Worm (Caenorhabditis elegans) whole organism, L3 larva: Measurements from ENCODE around the gene Y43F4A.4.

ENCODE experiments used
- R02D3.7 ChIP-seq: fragments of 150-350 bp; optimal IDR thresholded peaks from 2 replicates; lab custom pipeline; 2014; ENCODE audit warnings: missing biosample characterization, missing genetic modification characterization
- ZK546.5 ChIP-seq: sonication (generic microtip); optimal IDR thresholded peaks from 2 replicates; lab custom pipeline; 2017; ENCODE audit warnings: missing biosample characterization, missing genetic modification characterization
- aly-2 ChIP-seq: fragments of 150-350 bp; optimal IDR thresholded peaks from 2 replicates; lab custom pipeline; 2014; ENCODE audit warnings: missing biosample characterization, missing genetic modification characterization
- ama-1 ChIP-seq: fragments of 150-350 bp; optimal IDR thresholded peaks from 2 replicates; lab custom pipeline; 2018
- ceh-28 ChIP-seq: fragments of 150-350 bp; optimal IDR thresholded peaks from 2 replicates; lab custom pipeline; 2014; ENCODE audit warnings: missing biosample characterization, missing genetic modification reagents, missing genetic modification characterization
- ceh-82 ChIP-seq: fragments of 150-350 bp; optimal IDR thresholded peaks from 2 replicates; lab custom pipeline; 2014; ENCODE audit warnings: missing biosample characterization, missing genetic modification characterization
- ceh-9 ChIP-seq: sonication (generic microtip); optimal IDR thresholded peaks from 2 replicates; lab custom pipeline; 2018; ENCODE audit warnings: missing biosample characterization, missing genetic modification characterization
- egl-27 ChIP-seq: sonication (generic microtip); optimal IDR thresholded peaks from 4 replicates; lab custom pipeline; 2017; ENCODE audit warnings: missing biosample characterization, missing genetic modification reagents, missing genetic modification characterization
- elt-1 ChIP-seq: fragments of 150-350 bp; optimal IDR thresholded peaks from 2 replicates; lab custom pipeline; 2014; ENCODE audit warnings: missing biosample characterization, missing genetic modification characterization
- elt-2 ChIP-seq: sonication (generic microtip); optimal IDR thresholded peaks from 2 replicates; lab custom pipeline; 2016; ENCODE audit warnings: missing genetic modification reagents, mild to moderate bottlenecking, missing genetic modification characterization, missing compliant biosample characterization
- elt-3 ChIP-seq, 3 experiments: fragments of 150-350 bp in 1 of 3; sonication (generic microtip) in 2 of 3; optimal IDR thresholded peaks; 2 replicates in 2 of 3; 4 replicates in 1 of 3; lab custom pipeline; 2014 to 2017; ENCODE audit warnings: missing biosample characterization in 3 of 3, missing genetic modification characterization in 3 of 3
- eor-1 ChIP-seq, 2 experiments: fragments of 150-350 bp; optimal IDR thresholded peaks; 2 replicates each; lab custom pipeline; 2014 to 2018; ENCODE audit warnings: missing biosample characterization in 2 of 2, missing genetic modification characterization in 2 of 2
- fkh-10 ChIP-seq: sonication (generic microtip); optimal IDR thresholded peaks from 2 replicates; lab custom pipeline; 2017; ENCODE audit warnings: missing biosample characterization, missing genetic modification reagents, missing genetic modification characterization
- fkh-2 ChIP-seq: fragments of 150-350 bp; optimal IDR thresholded peaks from 2 replicates; lab custom pipeline; 2014; ENCODE audit warnings: missing biosample characterization, missing genetic modification reagents, missing genetic modification characterization
- fos-1 ChIP-seq: fragments of 150-350 bp; optimal IDR thresholded peaks from 2 replicates; lab custom pipeline; 2014; ENCODE audit warnings: missing biosample characterization, missing genetic modification characterization
- hmg-11 ChIP-seq: sonication (generic microtip); optimal IDR thresholded peaks from 2 replicates; lab custom pipeline; 2016; ENCODE audit warnings: missing genetic modification characterization, missing compliant biosample characterization
- jun-1 ChIP-seq: fragments of 150-350 bp; optimal IDR thresholded peaks from 2 replicates; lab custom pipeline; 2014; ENCODE audit warnings: missing biosample characterization, missing genetic modification reagents, missing genetic modification characterization
- lin-15B ChIP-seq: fragments of 150-350 bp; optimal IDR thresholded peaks from 2 replicates; lab custom pipeline; 2014; ENCODE audit warnings: missing biosample characterization, missing genetic modification characterization
- lin-39 ChIP-seq: fragments of 150-350 bp; optimal IDR thresholded peaks from 2 replicates; lab custom pipeline; 2018; ENCODE audit warnings: missing biosample characterization, missing genetic modification reagents, missing genetic modification characterization
- lsy-12 ChIP-seq: sonication (generic microtip); optimal IDR thresholded peaks from 2 replicates; lab custom pipeline; 2016; ENCODE audit warnings: mild to moderate bottlenecking, missing genetic modification characterization, missing compliant biosample characterization
- mml-1 ChIP-seq: fragments of 150-350 bp; sonication (generic microtip); optimal IDR thresholded peaks from 3 replicates; lab custom pipeline; 2014; ENCODE audit warnings: missing biosample characterization, missing genetic modification characterization
- nfya-1 ChIP-seq: sonication (generic microtip); optimal IDR thresholded peaks from 2 replicates; lab custom pipeline; 2017; ENCODE audit warnings: missing genetic modification characterization, mild to moderate bottlenecking, missing compliant biosample characterization, antibody characterized with exemption, moderate library complexity; ENCODE audit not compliant: insufficient read depth
- nhr-11 ChIP-seq: fragments of 150-350 bp; optimal IDR thresholded peaks from 2 replicates; lab custom pipeline; 2014; ENCODE audit warnings: missing biosample characterization, missing genetic modification characterization
- nhr-12 ChIP-seq: fragments of 150-350 bp; optimal IDR thresholded peaks from 2 replicates; lab custom pipeline; 2014; ENCODE audit warnings: missing biosample characterization, missing genetic modification characterization
- nhr-23 ChIP-seq: fragments of 150-350 bp; optimal IDR thresholded peaks from 2 replicates; lab custom pipeline; 2014; ENCODE audit warnings: missing biosample characterization, missing genetic modification reagents, missing genetic modification characterization
- nhr-237 ChIP-seq: fragments of 150-350 bp; optimal IDR thresholded peaks from 2 replicates; lab custom pipeline; 2014; ENCODE audit warnings: missing biosample characterization, missing genetic modification characterization
- nhr-25 ChIP-seq: sonication (generic microtip); optimal IDR thresholded peaks from 2 replicates; lab custom pipeline; 2017; ENCODE audit warnings: missing biosample characterization, missing genetic modification characterization
- nhr-28 ChIP-seq: fragments of 150-350 bp; optimal IDR thresholded peaks from 2 replicates; lab custom pipeline; 2014; ENCODE audit warnings: missing biosample characterization, missing genetic modification characterization
- nhr-43 ChIP-seq: sonication (generic microtip); optimal IDR thresholded peaks from 2 replicates; lab custom pipeline; 2016; ENCODE audit warnings: mild to moderate bottlenecking, missing genetic modification characterization, missing compliant biosample characterization; ENCODE audit not compliant: poor library complexity, severe bottlenecking
- nhr-67 ChIP-seq: fragments of 150-350 bp; optimal IDR thresholded peaks from 2 replicates; lab custom pipeline; 2014; ENCODE audit warnings: missing biosample characterization, missing genetic modification characterization
- nhr-77 ChIP-seq: fragments of 150-350 bp; optimal IDR thresholded peaks from 2 replicates; lab custom pipeline; 2014; ENCODE audit warnings: missing biosample characterization, missing genetic modification characterization
- pha-4 ChIP-seq: fragments of 150-350 bp; optimal IDR thresholded peaks from 2 replicates; lab custom pipeline; 2014; ENCODE audit warnings: missing biosample characterization, missing genetic modification reagents, missing genetic modification characterization
- pqm-1 ChIP-seq: fragments of 150-350 bp; optimal IDR thresholded peaks from 2 replicates; lab custom pipeline; 2017; ENCODE audit warnings: missing biosample characterization, missing genetic modification characterization, inconsistent platforms
- sea-2 ChIP-seq: fragments of 150-350 bp; sonication (generic microtip); optimal IDR thresholded peaks from 4 replicates; lab custom pipeline; 2014; ENCODE audit warnings: missing biosample characterization, missing genetic modification reagents, missing genetic modification characterization
- skn-1 ChIP-seq: fragments of 150-350 bp; optimal IDR thresholded peaks from 2 replicates; lab custom pipeline; 2014; ENCODE audit warnings: missing biosample characterization, missing genetic modification characterization
- snpc-4 ChIP-seq: fragments of 150-350 bp; optimal IDR thresholded peaks from 2 replicates; lab custom pipeline; 2014; ENCODE audit warnings: missing biosample characterization, missing genetic modification characterization
- tbx-2 ChIP-seq: sonication (generic microtip); optimal IDR thresholded peaks from 2 replicates; lab custom pipeline; 2016; ENCODE audit warnings: mild to moderate bottlenecking, missing genetic modification characterization, missing compliant biosample characterization
- unc-39 ChIP-seq: sonication (generic microtip); optimal IDR thresholded peaks from 4 replicates; lab custom pipeline; 2017; ENCODE audit warnings: missing biosample characterization, missing genetic modification characterization
- unc-62 ChIP-seq: fragments of 150-350 bp; sonication (generic microtip); optimal IDR thresholded peaks from 4 replicates; lab custom pipeline; 2014; ENCODE audit warnings: missing biosample characterization, missing genetic modification reagents, missing genetic modification characterization
- zag-1 ChIP-seq: fragments of 150-350 bp; optimal IDR thresholded peaks from 2 replicates; lab custom pipeline; 2014; ENCODE audit warnings: missing biosample characterization, missing genetic modification characterization
- ztf-4 ChIP-seq: fragments of 150-350 bp; optimal IDR thresholded peaks from 2 replicates; lab custom pipeline; 2014; ENCODE audit warnings: missing biosample characterization, missing genetic modification characterization

Y43F4A.4 gene

DNA sequence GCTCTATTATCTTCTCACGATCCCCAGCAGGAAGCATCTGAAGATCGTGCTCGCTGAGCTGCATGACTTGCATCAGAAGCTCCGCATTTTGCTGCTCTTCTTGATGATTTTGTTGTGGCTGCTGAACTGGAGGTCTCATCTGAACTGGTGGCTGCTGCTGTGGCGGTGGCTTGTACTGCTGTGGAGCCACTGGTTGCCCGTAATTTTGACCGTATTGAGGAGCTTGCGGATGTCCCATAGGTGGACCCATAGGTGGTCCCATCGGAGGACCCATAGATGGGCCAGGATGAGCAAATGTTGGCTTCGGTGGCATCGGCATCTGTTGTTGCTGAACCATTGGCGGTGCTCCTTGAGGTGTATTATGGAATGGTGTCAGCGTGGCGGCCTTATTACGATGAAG is 21.7 kb downstream of the Y43F4A.4 start:
- TF ChIP-seq nhr-11 (no peak), lin-39 (tag; lab: Kevin White, UChicago) (no peak), eor-1 (tag; optimal IDR thresholded peaks at IDR 0.05; lab: Kevin White, UChicago) (no peak), nhr-12 (tag; lab: Kevin White, UChicago) (no peak), nfya-1 (tag; lab: Kevin White, UChicago) (no peak), nhr-25 (tag; lab: Kevin White, UChicago) (no peak), fkh-10 (GFP tag; lab: Kevin White, UChicago) (no peak), zag-1 (tag; lab: Kevin White, UChicago) (no peak), fkh-2 (tag; lab: Kevin White, UChicago) (no peak), ceh-9 (tag; lab: Kevin White, UChicago) (no peak), elt-1 (tag; lab: Kevin White, UChicago) (no peak), R02D3.7 (tag; lab: Kevin White, UChicago) (no peak), egl-27 (tag; lab: Kevin White, UChicago) (no peak), ztf-4 (no peak), pha-4 (tag; lab: Kevin White, UChicago) (no peak), sea-2 (GFP tag; lab: Kevin White, UChicago) (no peak), nhr-237 (tag; lab: Kevin White, UChicago) (no peak), nhr-67 (no peak), unc-39 (tag; lab: Kevin White, UChicago) (no peak)

DNA sequence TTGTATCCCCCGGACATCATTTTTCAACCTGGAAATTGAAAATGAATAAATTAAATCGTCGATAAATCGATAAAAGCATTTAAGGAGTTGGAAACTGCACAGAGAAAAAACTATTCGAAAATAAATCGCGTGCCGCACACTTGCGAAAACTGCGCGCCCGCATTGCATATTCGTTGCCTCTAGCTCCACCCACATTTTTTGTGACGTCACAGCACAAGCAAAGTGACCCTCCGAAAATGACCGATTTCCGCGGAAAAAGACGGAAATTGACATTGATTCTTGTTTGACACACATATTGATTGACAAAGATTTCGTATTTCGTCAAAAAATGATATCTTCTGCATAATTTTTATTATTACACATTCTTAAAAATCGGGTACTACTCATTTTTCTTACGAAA is 23.5 kb downstream of the Y43F4A.4 start, which contains the start of gene cpf-2:
cpf-2 (minus strand) TSS at position 28 of the 400 bp plus-strand sequence.
- no peak for TF ChIP-seq unc-62
- no peak for TF ChIP-seq ZK546.5 (tag; lab: Kevin White, UChicago)
- peak; percentile 62 for TF ChIP-seq nhr-23
- no peak for TF ChIP-seq nhr-28 (tag; lab: Kevin White, UChicago)
- no peak for TF ChIP-seq sea-2 (GFP tag; lab: Kevin White, UChicago)
- no peak for TF ChIP-seq nhr-11
- TF ChIP-seq unc-39 (tag; lab: Kevin White, UChicago), result no peak
- peak; percentile 96 for TF ChIP-seq hmg-11 (tag; lab: Kevin White, UChicago)
- TF ChIP-seq pqm-1 (tag; lab: Kevin White, UChicago), result no peak
- no peak for TF ChIP-seq lin-39 (tag; lab: Kevin White, UChicago)
- no peak for TF ChIP-seq fos-1 (tag; lab: Kevin White, UChicago)
- peak; percentile 79 for TF ChIP-seq nhr-43 (tag; lab: Kevin White, UChicago)
- no peak for TF ChIP-seq elt-3 (tag; optimal IDR thresholded peaks at IDR 0.05; lab: Kevin White, UChicago)
- no peak for TF ChIP-seq skn-1 (tag; lab: Kevin White, UChicago)
- no peak for TF ChIP-seq nhr-67
- no peak for TF ChIP-seq egl-27 (tag; lab: Kevin White, UChicago)
- peak; percentile 39 for TF ChIP-seq ceh-82 (tag; lab: Kevin White, UChicago)
- no peak for TF ChIP-seq mml-1 (tag; lab: Kevin White, UChicago)
- peak; percentile 17 for TF ChIP-seq snpc-4
- peak; percentile 78 for TF ChIP-seq ceh-28 (tag; lab: Kevin White, UChicago)
- TF ChIP-seq nhr-12 (tag; lab: Kevin White, UChicago), result no peak
- TF ChIP-seq tbx-2 (tag; lab: Kevin White, UChicago), result peak; percentile 66
- peak; percentile 68 for TF ChIP-seq pha-4 (tag; lab: Kevin White, UChicago)
- TF ChIP-seq ztf-4, result no peak
- TF ChIP-seq elt-2 (tag; lab: Kevin White, UChicago), result peak; percentile 43
- no peak for TF ChIP-seq fkh-2 (tag; lab: Kevin White, UChicago)
- no peak for TF ChIP-seq nhr-77
- no peak for TF ChIP-seq eor-1 (tag; optimal IDR thresholded peaks at IDR 0.05; lab: Kevin White, UChicago)
- peak; percentile 50 for TF ChIP-seq lsy-12 (tag; lab: Kevin White, UChicago)
- TF ChIP-seq aly-2, result no peak
- TF ChIP-seq elt-1 (tag; lab: Kevin White, UChicago), result no peak
- peak; percentile 65 for TF ChIP-seq lin-15B
- TF ChIP-seq nfya-1 (tag; lab: Kevin White, UChicago), result peak; percentile 75
- peak; percentile 36 for TF ChIP-seq nhr-25 (tag; lab: Kevin White, UChicago)
- no peak for TF ChIP-seq nhr-237 (tag; lab: Kevin White, UChicago)
- no peak for TF ChIP-seq ama-1 (lab: Kevin White, UChicago)
- peak; percentile 63 for TF ChIP-seq R02D3.7 (tag; lab: Kevin White, UChicago)
- TF ChIP-seq jun-1 (tag; lab: Kevin White, UChicago), result peak; percentile 2
- no peak for TF ChIP-seq ceh-9 (tag; lab: Kevin White, UChicago)
